Worm (Caenorhabditis elegans): ENCODE results near the gene Y37D8A.6.

Y37D8A.6 gene

ce11 chrIII:12840204-12840603, 29.9 kb downstream of the Y37D8A.6 start:
- TF ChIP-seq efl-1 (optimal IDR thresholded peaks at IDR 0.05) (no peak), efl-1 (GFP tag; optimal IDR thresholded peaks at IDR 0.05 in 1 of 2) (peak in 1 of 2 experiments; percentile 38), nhr-20 (tag; optimal IDR thresholded peaks at IDR 0.05) (no peak)

- TF ChIP-seq nhr-19 (GFP tag; conservative IDR thresholded peaks at IDR 0.05) (peak; percentile 50), blmp-1 (tag; optimal IDR thresholded peaks at IDR 0.05) (peak; percentile 58), ces-1 (GFP tag; optimal IDR thresholded peaks at IDR 0.05) (no peak), hpl-2 (GFP tag; optimal IDR thresholded peaks at IDR 0.05) (no peak), pax-3 (tag; optimal IDR thresholded peaks at IDR 0.05) (peak; percentile 31), unc-130 (tag; optimal IDR thresholded peaks at IDR 0.05) (peak; percentile 28), fos-1 (tag; optimal IDR thresholded peaks at IDR 0.05) (no peak), lin-14 (GFP tag; optimal IDR thresholded peaks at IDR 0.05) (peak; percentile 85), unc-30 (tag; optimal IDR thresholded peaks at IDR 0.05) (no peak), elt-2 (tag; optimal IDR thresholded peaks at IDR 0.05) (peak; percentile 22), snu-23 (GFP tag; optimal IDR thresholded peaks at IDR 0.05) (peak; percentile 14), grh-1 (GFP tag; IDR thresholded peaks at IDR 0.05) (no peak), lin-35 (GFP tag; optimal IDR thresholded peaks at IDR 0.05) (peak in 1 of 2 experiments; percentile 49), nhr-71 (tag; optimal IDR thresholded peaks at IDR 0.05) (peak; percentile 38), lsy-2 (tag; optimal IDR thresholded peaks at IDR 0.05) (peak; percentile 12 to 13), nhr-47 (tag; optimal IDR thresholded peaks at IDR 0.05) (no peak), C34B4.2 (tag; optimal IDR thresholded peaks at IDR 0.05) (no peak), vab-15 (tag; optimal IDR thresholded peaks at IDR 0.05) (peak; percentile 13), mdl-1 (tag; optimal IDR thresholded peaks at IDR 0.05) (peak in 1 of 2 experiments; percentile 81), lin-13 (GFP tag; optimal IDR thresholded peaks at IDR 0.05) (peak; percentile 4), nhr-20 (tag; optimal IDR thresholded peaks at IDR 0.05) (peak; percentile 21), elt-3 (tag; optimal IDR thresholded peaks at IDR 0.05) (peak in 1 of 6 experiments; percentile 41), nhr-85 (tag) (peak; percentile 90)
These were observed 31.2 kb downstream of the Y37D8A.6 start, which contains the start of gene Y37D8A.4 for ce11 chrIII:12838913-12839366. TSS of gene Y37D8A.4 (minus strand) at chrIII:12838963.

ce11 chrIII:12838299-12838698, 31.8 kb downstream of the Y37D8A.6 start:
- no peak for TF ChIP-seq efl-1 (optimal IDR thresholded peaks at IDR 0.05)
- peak; percentile 55 to 93 for TF ChIP-seq efl-1 (GFP tag; optimal IDR thresholded peaks at IDR 0.05 in 1 of 2)
- TF ChIP-seq lin-39 (tag; optimal IDR thresholded peaks at IDR 0.05): no peak
- TF ChIP-seq dpl-1 (GFP tag; optimal IDR thresholded peaks at IDR 0.05): peak in 1 of 3 experiments; percentile 16

ce11 chrIII:12836742-12837285, 33.3 kb downstream of the Y37D8A.6 start:
- TF ChIP-seq efl-1 (optimal IDR thresholded peaks at IDR 0.05) (no peak), efl-1 (GFP tag; optimal IDR thresholded peaks at IDR 0.05 in 1 of 2) (peak in 1 of 2 experiments; percentile 83), snu-23 (GFP tag; optimal IDR thresholded peaks at IDR 0.05) (no peak), ama-1 (optimal IDR thresholded peaks at IDR 0.05) (peak; percentile 8), lin-35 (GFP tag; optimal IDR thresholded peaks at IDR 0.05) (peak in 1 of 2 experiments; percentile 39), nhr-20 (tag; optimal IDR thresholded peaks at IDR 0.05) (peak; percentile 9), lir-3 (tag; optimal IDR thresholded peaks at IDR 0.05; ENCODE audit: poor library complexity) (no peak)

- no peak for TF ChIP-seq ztf-4 (tag; optimal IDR thresholded peaks at IDR 0.05)
- no peak for TF ChIP-seq F16B12.6 (tag; optimal IDR thresholded peaks at IDR 0.05)
- peak; percentile 8 for TF ChIP-seq nhr-20 (tag; optimal IDR thresholded peaks at IDR 0.05)
- no peak for TF ChIP-seq egl-27 (tag; optimal IDR thresholded peaks at IDR 0.05)
- TF ChIP-seq mab-9 (GFP tag; IDR thresholded peaks at IDR 0.05): no peak
- 0 out of 2 replicates have a peak, but pooled peaks have one; percentile 9 for TF ChIP-seq nhr-19 (GFP tag; conservative IDR thresholded peaks at IDR 0.05)
- TF ChIP-seq lir-3 (tag; optimal IDR thresholded peaks at IDR 0.05; ENCODE audit: poor library complexity): no peak
- no peak for TF ChIP-seq nhr-11 (tag; optimal IDR thresholded peaks at IDR 0.05)
- no peak for TF ChIP-seq unc-86 (tag; optimal IDR thresholded peaks at IDR 0.05)
- TF ChIP-seq fkh-4 (tag; optimal IDR thresholded peaks at IDR 0.05; ENCODE audit: borderline replicate concordance): no peak
- no peak for TF ChIP-seq blmp-1 (tag; optimal IDR thresholded peaks at IDR 0.05)
- no peak for TF ChIP-seq lin-39 (tag; optimal IDR thresholded peaks at IDR 0.05)
- peak; percentile 37 for TF ChIP-seq elt-2 (tag; optimal IDR thresholded peaks at IDR 0.05)
- peak in 1 of 6 experiments; percentile 21 for TF ChIP-seq elt-3 (tag; optimal IDR thresholded peaks at IDR 0.05)
- TF ChIP-seq sptf-1 (tag; optimal IDR thresholded peaks at IDR 0.05): no peak
- no peak for TF ChIP-seq aha-1 (tag; optimal IDR thresholded peaks at IDR 0.05)
- TF ChIP-seq swsn-7 (tag; optimal IDR thresholded peaks at IDR 0.05): no peak
- TF ChIP-seq efl-3 (GFP tag; optimal IDR thresholded peaks at IDR 0.05): no peak
- TF ChIP-seq nhr-12 (tag; optimal IDR thresholded peaks at IDR 0.05): no peak
- no peak for TF ChIP-seq lin-35 (GFP tag; optimal IDR thresholded peaks at IDR 0.05)
- no peak for TF ChIP-seq Y116A8C.19 (tag; optimal IDR thresholded peaks at IDR 0.05; ENCODE audit: borderline replicate concordance)
- no peak for TF ChIP-seq ztf-11 (tag; optimal IDR thresholded peaks at IDR 0.05)
These were observed 37.0 kb downstream of the Y37D8A.6 start for ce11 chrIII:12833079-12833478.

All from whole organism, L1 larva.